Fruit fly (Drosophila melanogaster): ENCODE measurements around the gene CG3698.
A peak's percentile ranks its signal among the peaks of the same experiment; 100 is the strongest.

Gene CG3698

dm6 chr3L:20778224-20779063 is 19.7 kb downstream of the CG3698 start, which contains the start of the genes Pex16 and Pex14 (continued):
- TF ChIP-seq Nf-YC (tag; optimal IDR thresholded peaks at IDR 0.05) (peak; percentile 47), Dfd (GFP tag; optimal IDR thresholded peaks at IDR 0.05) (peak in 1 of 2 experiments; percentile 22), CG11695 (GFP tag; IDR thresholded peaks at IDR 0.05) (no peak), CG15011 (GFP tag; optimal IDR thresholded peaks at IDR 0.05) (no peak), ttk (GFP tag; IDR thresholded peaks at IDR 0.05) (peak; percentile 73), bbx (GFP tag; IDR thresholded peaks at IDR 0.05; ENCODE audit: partially characterized antibody) (no peak), ab (GFP tag; optimal IDR thresholded peaks at IDR 0.05) (peak; percentile 56), MTF-1 (GFP tag; optimal IDR thresholded peaks at IDR 0.05; ENCODE audit: borderline replicate concordance) (no peak), NC2β (GFP tag; optimal IDR thresholded peaks at IDR 0.05) (peak; percentile 24), CG9609 (GFP tag; optimal IDR thresholded peaks at IDR 0.05) (peak; percentile 85), sug (tag; optimal IDR thresholded peaks at IDR 0.05) (peak; percentile 53), exex (tag; optimal IDR thresholded peaks at IDR 0.05) (no peak), Sry-β (GFP tag; optimal IDR thresholded peaks at IDR 0.05) (peak; percentile 10), bowl (GFP tag; IDR thresholded peaks at IDR 0.05) (no peak), Poxn (GFP tag; IDR thresholded peaks at IDR 0.05) (peak; percentile 48; the same call in 1 of the 2 replicates), br (optimal IDR thresholded peaks at IDR 0.05) (no peak), tap (tag; optimal IDR thresholded peaks at IDR 0.05) (no peak), trem (tag; optimal IDR thresholded peaks at IDR 0.05) (peak; percentile 15), Oaz (GFP tag; IDR thresholded peaks at IDR 0.05) (peak; percentile 52), vnd (GFP tag; IDR thresholded peaks at IDR 0.05; ENCODE audit: partially characterized antibody) (no peak), CG4360 (GFP tag; IDR thresholded peaks at IDR 0.05) (no peak), Scr (GFP tag; IDR thresholded peaks at IDR 0.05; ENCODE audit: partially characterized antibody) (no peak)

dm6 chr3L:20777496-20777895 is 20.7 kb downstream of the CG3698 start:
- TF ChIP-seq exex (tag; optimal IDR thresholded peaks at IDR 0.05): peak; percentile 32
- 0 out of 3 replicates have a peak, but pooled peaks have one; percentile 12 for TF ChIP-seq zen2 (GFP tag; IDR thresholded peaks at IDR 0.05; ENCODE audit: partially characterized antibody)
- peak; percentile 48 for TF ChIP-seq Med (GFP tag)
- TF ChIP-seq CG10462 (GFP tag; optimal IDR thresholded peaks at IDR 0.05): no peak
- peak; percentile 56 for TF ChIP-seq ftz-f1 (GFP tag; optimal IDR thresholded peaks at IDR 0.05)
- no peak for TF ChIP-seq ATbp (GFP tag; optimal IDR thresholded peaks at IDR 0.05)
- TF ChIP-seq CG34376 (GFP tag; optimal IDR thresholded peaks at IDR 0.05): peak; percentile 91
- TF ChIP-seq mirr (GFP tag; optimal IDR thresholded peaks at IDR 0.05): peak; percentile 37
- peak; percentile 31 for TF ChIP-seq sug (tag; optimal IDR thresholded peaks at IDR 0.05)

- no peak for TF ChIP-seq Antp (GFP tag; optimal IDR thresholded peaks at IDR 0.05)
- TF ChIP-seq pita (GFP tag; optimal IDR thresholded peaks at IDR 0.05): no peak
- no peak for TF ChIP-seq Hmx (GFP tag; optimal IDR thresholded peaks at IDR 0.05)
- TF ChIP-seq CG15269 (tag; optimal IDR thresholded peaks at IDR 0.05): no peak
- no peak for TF ChIP-seq CG32767 (GFP tag; IDR thresholded peaks at IDR 0.05)
- TF ChIP-seq pfk (GFP tag; optimal IDR thresholded peaks at IDR 0.05): no peak
- no peak for TF ChIP-seq rib (GFP tag; IDR thresholded peaks at IDR 0.05)
- no peak for TF ChIP-seq Neu2 (GFP tag; optimal IDR thresholded peaks at IDR 0.05; ENCODE audit: borderline replicate concordance)
- TF ChIP-seq ind (GFP tag; optimal IDR thresholded peaks at IDR 0.05): no peak
- TF ChIP-seq phol (tag; optimal IDR thresholded peaks at IDR 0.05): no peak
- TF ChIP-seq CG11696 (GFP tag; IDR thresholded peaks at IDR 0.05): no peak
- no peak for TF ChIP-seq scrt (GFP tag; optimal IDR thresholded peaks at IDR 0.05)
- TF ChIP-seq CG10274 (GFP tag; optimal IDR thresholded peaks at IDR 0.05): no peak
- no peak for TF ChIP-seq HLH4C (GFP tag; IDR thresholded peaks at IDR 0.05; ENCODE audit: partially characterized antibody)
- no peak for TF ChIP-seq seq (GFP tag; IDR thresholded peaks at IDR 0.05)
- TF ChIP-seq cato (GFP tag; optimal IDR thresholded peaks at IDR 0.05; ENCODE audit: borderline replicate concordance): no peak
- no peak for TF ChIP-seq Sox100B (GFP tag; optimal IDR thresholded peaks at IDR 0.05)
- TF ChIP-seq Blimp-1 (GFP tag; optimal IDR thresholded peaks at IDR 0.05): no peak
These were observed 25.5 kb downstream of the CG3698 start for dm6 chr3L:20772647-20773015.

Data from whole organism, embryonic.